Worm (Caenorhabditis elegans): ENCODE results near the gene dars-1.

- TF ChIP-seq lin-39 (tag; optimal IDR thresholded peaks at IDR 0.05) (no peak), ama-1 (optimal IDR thresholded peaks at IDR 0.05) (no peak), nhr-71 (tag; optimal IDR thresholded peaks at IDR 0.05) (no peak), snpc-4 (tag; optimal IDR thresholded peaks at IDR 0.05) (no peak)
Measured at ce11 chrIII:9465865-9466264, 25.1 kb downstream of the dars-1 start, which contains the start of gene B0464.6.
